Worm (Caenorhabditis elegans) whole organism, L4 larva: Measurements from ENCODE around the gene Y55F3AM.5.
A peak's percentile ranks its signal among the peaks of the same experiment; 100 is the strongest.

Experiments used
- F37D6.2 ChIP-seq: sonication (generic microtip); optimal IDR thresholded peaks from 2 replicates; lab custom pipeline; 2016; ENCODE audit warnings: mild to moderate bottlenecking, missing genetic modification characterization, missing compliant biosample characterization
- Y75B8A.6 ChIP-seq: fragments of 200-800 bp; sonication (Bioruptor generic); IDR thresholded peaks from 2 replicates; pipeline ENCODE4 v1.3.6; 2022; ENCODE audit warnings: missing genetic modification reagents, missing genetic modification characterization, missing compliant biosample characterization
- aha-1 ChIP-seq: fragments of 150-350 bp; peaks from one replicate; lab custom pipeline; 2014; ENCODE audit warnings: missing biosample characterization, missing genetic modification characterization
- ama-1 ChIP-seq: fragments of 150-350 bp; optimal IDR thresholded peaks from 2 replicates; lab custom pipeline; 2014; ENCODE audit warnings: inconsistent platforms, mixed read lengths
- attf-4 ChIP-seq: sonication (generic microtip); optimal IDR thresholded peaks from 3 replicates; lab custom pipeline; 2017; ENCODE audit warnings: missing biosample characterization, missing genetic modification characterization
- ceh-20 ChIP-seq: fragments of 200-800 bp; sonication (Bioruptor generic); IDR thresholded peaks from 2 replicates; pipeline ENCODE4 v1.3.6; 2022; ENCODE audit warnings: missing genetic modification reagents, missing genetic modification characterization, missing compliant biosample characterization
- ctbp-1 ChIP-seq: fragments of 200-800 bp; sonication (Bioruptor generic); IDR thresholded peaks from 2 replicates; pipeline ENCODE4 v1.3.6; 2022; ENCODE audit warnings: missing genetic modification reagents, missing genetic modification characterization, missing compliant biosample characterization
- daf-16 ChIP-seq, 3 experiments: sonication (generic microtip); optimal IDR thresholded peaks; 2 replicates each; lab custom pipeline; 2016 to 2017; ENCODE audit warnings: missing genetic modification characterization in 3 of 3, missing genetic modification reagents in 3 of 3, mild to moderate bottlenecking in 2 of 3, missing compliant biosample characterization in 2 of 3, missing biosample characterization in 1 of 3, moderate library complexity in 1 of 3
- daf-19 ChIP-seq: fragments of 200-800 bp; sonication (Bioruptor generic); conservative IDR thresholded peaks from 2 replicates; pipeline ENCODE4 v1.3.6; 2022; ENCODE audit warnings: missing genetic modification characterization, missing compliant biosample characterization
- dmd-6 ChIP-seq: fragments of 200-800 bp; sonication (Bioruptor generic); IDR thresholded peaks from 2 replicates; pipeline ENCODE4 v1.3.6; 2022; ENCODE audit warnings: missing genetic modification reagents, missing genetic modification characterization, missing compliant biosample characterization
- duxl-1 ChIP-seq: sonication (generic microtip); optimal IDR thresholded peaks from 2 replicates; lab custom pipeline; 2016; ENCODE audit warnings: mild to moderate bottlenecking, missing genetic modification characterization, moderate library complexity, missing compliant biosample characterization; ENCODE audit not compliant: poor library complexity
- dve-1 ChIP-seq: sonication (generic microtip); optimal IDR thresholded peaks from 2 replicates; lab custom pipeline; 2017; ENCODE audit warnings: antibody characterized with exemption, mild to moderate bottlenecking, missing genetic modification characterization, missing compliant biosample characterization; ENCODE audit not compliant: insufficient read depth
- fkh-10 ChIP-seq: fragments of 150-350 bp; optimal IDR thresholded peaks from 2 replicates; lab custom pipeline; 2014; ENCODE audit warnings: missing biosample characterization, missing genetic modification reagents, missing genetic modification characterization
- hif-1 ChIP-seq, 2 experiments: sonication (generic microtip); optimal IDR thresholded peaks; 2 replicates each; lab custom pipeline; 2016 to 2017; ENCODE audit warnings: missing compliant biosample characterization in 2 of 2, missing genetic modification characterization in 2 of 2, missing genetic modification reagents in 2 of 2, missing genotype in 2 of 2, mild to moderate bottlenecking in 1 of 2
- hlh-11 ChIP-seq: fragments of 200-800 bp; sonication (Bioruptor generic); optimal IDR thresholded peaks from 2 replicates; lab custom pipeline; 2018; ENCODE audit warnings: mild to moderate bottlenecking, missing genetic modification characterization, missing compliant biosample characterization
- hlh-30 ChIP-seq: sonication (generic microtip); optimal IDR thresholded peaks from 2 replicates; lab custom pipeline; 2017; ENCODE audit warnings: antibody characterized with exemption, mild to moderate bottlenecking, missing genetic modification characterization, missing compliant biosample characterization; ENCODE audit not compliant: insufficient read depth
- hmg-1.1 ChIP-seq: fragments of 200-800 bp; sonication (Bioruptor generic); IDR thresholded peaks from 2 replicates; pipeline ENCODE4 v1.3.6; 2022; ENCODE audit warnings: missing genetic modification reagents, missing genetic modification characterization, missing compliant biosample characterization
- lin-29 ChIP-seq: fragments of 200-800 bp; sonication (Bioruptor generic); IDR thresholded peaks from 2 replicates; pipeline ENCODE4 v1.3.6; 2022; ENCODE audit warnings: missing genetic modification reagents, missing genetic modification characterization, missing compliant biosample characterization
- lin-38 ChIP-seq: fragments of 200-800 bp; sonication (Bioruptor generic); IDR thresholded peaks from 2 replicates; pipeline ENCODE4 v1.3.6; 2022; ENCODE audit warnings: missing genetic modification reagents, missing genetic modification characterization, missing compliant biosample characterization
- madf-5 ChIP-seq, 2 experiments: fragments of 200-800 bp; sonication (Bioruptor generic); IDR thresholded peaks; 2 replicates each; pipeline ENCODE4 v1.3.6; 2022; ENCODE audit warnings: missing compliant biosample characterization in 2 of 2, missing genetic modification characterization in 2 of 2
- mes-2 ChIP-seq: sonication (generic microtip); optimal IDR thresholded peaks from 2 replicates; lab custom pipeline; 2016; ENCODE audit warnings: missing genotype, mild to moderate bottlenecking, missing genetic modification characterization, missing compliant biosample characterization; ENCODE audit not compliant: poor library complexity, severe bottlenecking
- nhr-10 ChIP-seq: fragments of 150-350 bp; optimal IDR thresholded peaks from 2 replicates; lab custom pipeline; 2014; ENCODE audit warnings: missing biosample characterization, missing genetic modification characterization
- nhr-11 ChIP-seq: fragments of 150-350 bp; optimal IDR thresholded peaks from 2 replicates; lab custom pipeline; 2014; ENCODE audit warnings: missing biosample characterization, missing genetic modification characterization
- nhr-28 ChIP-seq: fragments of 150-350 bp; optimal IDR thresholded peaks from 2 replicates; lab custom pipeline; 2014; ENCODE audit warnings: missing biosample characterization, missing genetic modification characterization
- nhr-42 ChIP-seq: fragments of 200-800 bp; sonication (Bioruptor generic); IDR thresholded peaks from 2 replicates; pipeline ENCODE4 v1.3.6; 2022; ENCODE audit warnings: missing genetic modification characterization, missing compliant biosample characterization
- nhr-48 ChIP-seq: sonication (generic microtip); optimal IDR thresholded peaks from 2 replicates; lab custom pipeline; 2016; ENCODE audit warnings: mild to moderate bottlenecking, missing genetic modification characterization, missing compliant biosample characterization
- nhr-76 ChIP-seq: fragments of 150-350 bp; optimal IDR thresholded peaks from 2 replicates; lab custom pipeline; 2014; ENCODE audit warnings: missing biosample characterization, missing genetic modification characterization
- pha-4 ChIP-seq, 2 experiments: fragments of 150-350 bp in 1 of 2; fragments of 200-800 bp in 1 of 2; sonication (Bioruptor generic) in 1 of 2; IDR thresholded peaks in 1 of 2; optimal IDR thresholded peaks in 1 of 2; 2 replicates each; pipeline versions ENCODE4 v1.3.6 to Lab custom; 2014 to 2022; ENCODE audit warnings: missing genetic modification characterization in 2 of 2, missing genetic modification reagents in 2 of 2, missing biosample characterization in 1 of 2, missing compliant biosample characterization in 1 of 2
- pqm-1 ChIP-seq: sonication (generic microtip); optimal IDR thresholded peaks from 2 replicates; lab custom pipeline; 2017; ENCODE audit warnings: missing biosample characterization, missing genetic modification characterization
- rbr-2 ChIP-seq: sonication (generic microtip); optimal IDR thresholded peaks from 2 replicates; lab custom pipeline; 2016; ENCODE audit warnings: missing genotype, missing genetic modification characterization, missing compliant biosample characterization
- saeg-2 ChIP-seq: fragments of 200-800 bp; sonication (Bioruptor generic); IDR thresholded peaks from 2 replicates; pipeline ENCODE4 v1.3.6; 2022; ENCODE audit warnings: missing genetic modification reagents, missing genetic modification characterization, missing compliant biosample characterization
- skn-1 ChIP-seq: fragments of 150-350 bp; optimal IDR thresholded peaks from 2 replicates; lab custom pipeline; 2014; ENCODE audit warnings: missing biosample characterization, missing genetic modification characterization
- spr-1 ChIP-seq: sonication (generic microtip); optimal IDR thresholded peaks from 2 replicates; lab custom pipeline; 2016; ENCODE audit warnings: mild to moderate bottlenecking, missing genetic modification characterization, missing compliant biosample characterization
- spr-3 ChIP-seq: fragments of 200-800 bp; sonication (Bioruptor generic); optimal IDR thresholded peaks from 2 replicates; lab custom pipeline; 2018; ENCODE audit warnings: mild to moderate bottlenecking, missing genetic modification characterization, missing compliant biosample characterization
- unc-62 ChIP-seq, 3 experiments: fragments of 150-350 bp in 1 of 3; sonication (generic microtip); optimal IDR thresholded peaks in 2 of 3; peaks in 1 of 3; 1 replicate in 1 of 3; 2 replicates in 2 of 3; lab custom pipeline; 2014 to 2017; ENCODE audit warnings: missing biosample characterization in 3 of 3, missing genetic modification characterization in 3 of 3, missing genetic modification reagents in 3 of 3, missing genotype in 1 of 3
- zag-1 ChIP-seq: fragments of 150-350 bp; optimal IDR thresholded peaks from 2 replicates; lab custom pipeline; 2014; ENCODE audit warnings: missing biosample characterization, missing genetic modification characterization
- zfp-2 ChIP-seq: sonication (generic microtip); optimal IDR thresholded peaks from 2 replicates; lab custom pipeline; 2016; ENCODE audit warnings: mild to moderate bottlenecking, missing genetic modification characterization, missing compliant biosample characterization
- zfp-3 ChIP-seq: fragments of 200-800 bp; sonication (Bioruptor generic); conservative IDR thresholded peaks from 2 replicates; pipeline ENCODE4 v1.3.6; 2022; ENCODE audit warnings: missing genetic modification reagents, missing genetic modification characterization, missing compliant biosample characterization
- ztf-11 ChIP-seq: fragments of 150-350 bp; optimal IDR thresholded peaks from 2 replicates; lab custom pipeline; 2014; ENCODE audit warnings: missing biosample characterization, missing genetic modification characterization
- ztf-7 ChIP-seq: fragments of 150-350 bp; optimal IDR thresholded peaks from 2 replicates; lab custom pipeline; 2014; ENCODE audit warnings: missing biosample characterization, missing genetic modification characterization

The Y55F3AM.5 gene

ce11 chrIV:998914-999313 lies at the start of gene Y55F3AM.5:
Gene Y55F3AM.5 (plus strand): TSS chrIV:999214.
- TF ChIP-seq aha-1 (tag; lab: Kevin White, UChicago) = peak; percentile 17
- TF ChIP-seq mes-2 = no peak
- no peak for TF ChIP-seq ztf-7 (tag; lab: Kevin White, UChicago)
- no peak for TF ChIP-seq spr-3 (GFP tag; lab: Kevin White, UChicago)
- no peak for TF ChIP-seq daf-19 (GFP tag; lab: Robert Waterston, UW)
- TF ChIP-seq fkh-10 (GFP tag; lab: Kevin White, UChicago) = no peak
- no peak for TF ChIP-seq Y75B8A.6 (GFP tag; lab: Robert Waterston, UW)
- no peak for TF ChIP-seq zag-1
- TF ChIP-seq, all 104 proteins: peak for 1

- peak; percentile 18 for TF ChIP-seq nhr-28 (tag; lab: Kevin White, UChicago)
- peak; percentile 60 for TF ChIP-seq aha-1 (tag; lab: Kevin White, UChicago)
- peak in 1 of 2 experiments; percentile 56 for TF ChIP-seq unc-62 (GFP tag; optimal IDR thresholded peaks at IDR 0.05 in 1 of 2; lab: Kevin White, UChicago)
- no peak for TF ChIP-seq unc-62 (tag; optimal IDR thresholded peaks at IDR 0.05; lab: Kevin White, UChicago)
- TF ChIP-seq attf-4 (tag; lab: Kevin White, UChicago) = no peak
- TF ChIP-seq, all 104 proteins: peak for 3
Measured at ce11 chrIV:949940-950592, 48.9 kb upstream of the Y55F3AM.5 start.

ce11 chrIV:951569-951968 lies 47.4 kb upstream of the Y55F3AM.5 start:
- TF ChIP-seq hif-1 (tag; optimal IDR thresholded peaks at IDR 0.05; lab: Kevin White, UChicago) (no peak), ctbp-1 (GFP tag; lab: Robert Waterston, UW) (0 out of 2 replicates have a peak, but pooled peaks have one; percentile 22)
- TF ChIP-seq, all 104 proteins: peak for 1

ce11 chrIV:953136-953535 lies 45.9 kb upstream of the Y55F3AM.5 start:
- TF ChIP-seq aha-1 (tag; lab: Kevin White, UChicago) = peak; percentile 90
- no peak for TF ChIP-seq F37D6.2 (tag; lab: Kevin White, UChicago)

- TF ChIP-seq nhr-28 (tag; lab: Kevin White, UChicago) = peak; percentile 98
- TF ChIP-seq zfp-2 (tag; lab: Kevin White, UChicago) = no peak
- peak; percentile 50 for TF ChIP-seq duxl-1 (tag; lab: Kevin White, UChicago)
- TF ChIP-seq skn-1 = no peak
- peak in 1 of 2 experiments; percentile 16 for TF ChIP-seq daf-16 (GFP tag; optimal IDR thresholded peaks at IDR 0.05; lab: Kevin White, UChicago)
- no peak for TF ChIP-seq daf-16 (tag; optimal IDR thresholded peaks at IDR 0.05; lab: Kevin White, UChicago)
- TF ChIP-seq F37D6.2 (tag; lab: Kevin White, UChicago) = no peak
- peak; percentile 44 for TF ChIP-seq rbr-2 (tag; lab: Kevin White, UChicago)
- TF ChIP-seq zfp-3 (GFP tag; lab: Robert Waterston, UW) = no peak
- no peak for TF ChIP-seq pha-4 (GFP tag; IDR thresholded peaks at IDR 0.05; lab: Robert Waterston, UW)
- TF ChIP-seq pha-4 (tag; optimal IDR thresholded peaks at IDR 0.05; lab: Kevin White, UChicago) = peak; percentile 43
- no peak for TF ChIP-seq ceh-20 (GFP tag; lab: Robert Waterston, UW)
- no peak for TF ChIP-seq spr-1 (tag; lab: Kevin White, UChicago)
- TF ChIP-seq ama-1 = no peak
- peak; percentile 57 for TF ChIP-seq pqm-1
- TF ChIP-seq mes-2 = peak; percentile 71
- TF ChIP-seq madf-5 (GFP tag; IDR thresholded peaks at IDR 0.05; lab: Robert Waterston, UW) = no peak
- no peak for TF ChIP-seq lin-29 (GFP tag; lab: Robert Waterston, UW)
- peak; percentile 55; the same call in 1 of the 2 replicates for TF ChIP-seq dmd-6
- TF ChIP-seq hlh-11 (tag; lab: Kevin White, UChicago) = peak; percentile 80
- peak; percentile 4 for TF ChIP-seq nhr-48 (tag; lab: Kevin White, UChicago)
- TF ChIP-seq nhr-11 (tag; lab: Kevin White, UChicago) = peak; percentile 72
- TF ChIP-seq daf-19 (GFP tag; lab: Robert Waterston, UW) = no peak
- TF ChIP-seq hlh-30 (tag; lab: Kevin White, UChicago) = peak; percentile 92
- TF ChIP-seq nhr-42 (GFP tag; lab: Robert Waterston, UW) = no peak
- TF ChIP-seq hmg-1.1 = peak; percentile 62; the same call in 1 of the 2 replicates
- no peak; the same call in 1 of the 2 replicates for TF ChIP-seq lin-38 (GFP tag; lab: Robert Waterston, UW)
- TF ChIP-seq dve-1 (tag; lab: Kevin White, UChicago) = peak; percentile 85
- no peak for TF ChIP-seq nhr-76 (tag; lab: Kevin White, UChicago)
- TF ChIP-seq saeg-2 (GFP tag; lab: Robert Waterston, UW) = no peak
- TF ChIP-seq nhr-10 (tag; lab: Kevin White, UChicago) = no peak
- no peak for TF ChIP-seq ztf-11 (tag; lab: Kevin White, UChicago)
Measured at ce11 chrIV:957820-958219, 41.2 kb upstream of the Y55F3AM.5 start.
